Worm (Caenorhabditis elegans): ENCODE data around the gene R07A4.3.

ce11 chrX:10792435-10792834, 38.9 kb downstream of the R07A4.3 start, which contains the start of gene vap-2:
- no peak for TF ChIP-seq nhr-90 (tag; optimal IDR thresholded peaks at IDR 0.05)
- TF ChIP-seq snpc-4 (GFP tag; optimal IDR thresholded peaks at IDR 0.05) = no peak
- no peak for TF ChIP-seq snpc-4 (tag; optimal IDR thresholded peaks at IDR 0.05)
- TF ChIP-seq snpc-1.1 (tag; optimal IDR thresholded peaks at IDR 0.05; ENCODE audit: insufficient read depth) = no peak
- no peak for TF ChIP-seq Y95B8A.8 (GFP tag; IDR thresholded peaks at IDR 0.05)
- TF ChIP-seq lin-35 (GFP tag; optimal IDR thresholded peaks at IDR 0.05) = no peak
- no peak for TF ChIP-seq mcd-1 (GFP tag; IDR thresholded peaks at IDR 0.05)
- TF ChIP-seq madf-6 (GFP tag; IDR thresholded peaks at IDR 0.05) = no peak
- no peak for TF ChIP-seq ama-1 (optimal IDR thresholded peaks at IDR 0.05)
- no peak for TF ChIP-seq ama-1 (GFP tag; optimal IDR thresholded peaks at IDR 0.05)
- no peak for TF ChIP-seq ztf-6 (GFP tag; IDR thresholded peaks at IDR 0.05)
